Worm (Caenorhabditis elegans): ENCODE data around the gene fbxa-84.

Gene fbxa-84

ce11 chrV:15187083-15188057 is 5.1 kb downstream of the fbxa-84 start, which contains the start of the genes cyn-7 and bath-36:
Gene cyn-7 (minus strand): TSS chrV:15187378.
Gene bath-36 (plus strand): TSS chrV:15187888.
- TF ChIP-seq efl-3 (GFP tag; optimal IDR thresholded peaks at IDR 0.05) (no peak), nhr-71 (tag; optimal IDR thresholded peaks at IDR 0.05) (peak; percentile 92), snpc-4 (tag; optimal IDR thresholded peaks at IDR 0.05) (peak; percentile 40), fkh-10 (GFP tag; optimal IDR thresholded peaks at IDR 0.05) (no peak), efl-1 (optimal IDR thresholded peaks at IDR 0.05) (peak; percentile 75 to 84), efl-1 (GFP tag; optimal IDR thresholded peaks at IDR 0.05 in 1 of 2) (peak; percentile 82 to 98), pax-3 (tag; optimal IDR thresholded peaks at IDR 0.05) (peak; percentile 71), nhr-76 (tag; optimal IDR thresholded peaks at IDR 0.05) (no peak), zag-1 (tag; optimal IDR thresholded peaks at IDR 0.05) (no peak), grh-1 (GFP tag; IDR thresholded peaks at IDR 0.05) (peak; percentile 69), nhr-90 (tag; optimal IDR thresholded peaks at IDR 0.05; ENCODE audit: poor library complexity) (peak; percentile 87), hpl-2 (GFP tag; optimal IDR thresholded peaks at IDR 0.05) (no peak), lin-14 (GFP tag; optimal IDR thresholded peaks at IDR 0.05) (peak; percentile 93), C16A3.4 (tag; optimal IDR thresholded peaks at IDR 0.05) (peak; percentile 37), mef-2 (tag; optimal IDR thresholded peaks at IDR 0.05) (peak; percentile 1), unc-130 (tag; optimal IDR thresholded peaks at IDR 0.05) (peak; percentile 62), blmp-1 (tag; optimal IDR thresholded peaks at IDR 0.05) (peak; percentile 98), egl-13 (tag; optimal IDR thresholded peaks at IDR 0.05) (peak; percentile 75), unc-86 (tag; optimal IDR thresholded peaks at IDR 0.05) (peak; percentile 63), mep-1 (tag; optimal IDR thresholded peaks at IDR 0.05) (peak; percentile 85), aha-1 (tag; optimal IDR thresholded peaks at IDR 0.05) (no peak), lin-35 (GFP tag; optimal IDR thresholded peaks at IDR 0.05) (peak; percentile 83 to 84), tbx-2 (tag; optimal IDR thresholded peaks at IDR 0.05) (peak; percentile 83), sptf-1 (tag; optimal IDR thresholded peaks at IDR 0.05) (no peak), C04F5.9 (tag; optimal IDR thresholded peaks at IDR 0.05) (peak; percentile 21), mab-9 (GFP tag; IDR thresholded peaks at IDR 0.05) (no peak), pqm-1 (tag; optimal IDR thresholded peaks at IDR 0.05) (no peak), ceh-8 (GFP tag; optimal IDR thresholded peaks at IDR 0.05) (no peak), nhr-28 (tag; optimal IDR thresholded peaks at IDR 0.05) (no peak), jun-1 (tag; optimal IDR thresholded peaks at IDR 0.05) (peak; percentile 75), hlh-17 (GFP tag; optimal IDR thresholded peaks at IDR 0.05; ENCODE audit: borderline replicate concordance) (no peak), ztf-4 (tag; optimal IDR thresholded peaks at IDR 0.05) (peak; percentile 30), F16B12.6 (tag; optimal IDR thresholded peaks at IDR 0.05) (peak; percentile 92), nhr-47 (tag; optimal IDR thresholded peaks at IDR 0.05) (peak; percentile 90), nhr-85 (tag) (peak; percentile 93), nhr-84 (tag; optimal IDR thresholded peaks at IDR 0.05) (no peak), nhr-20 (tag; optimal IDR thresholded peaks at IDR 0.05) (peak; percentile 92), skn-1 (tag; optimal IDR thresholded peaks at IDR 0.05) (peak; percentile 55), ceh-63 (GFP tag; optimal IDR thresholded peaks at IDR 0.05) (no peak), aly-2 (tag; optimal IDR thresholded peaks at IDR 0.05) (no peak), elt-3 (tag; optimal IDR thresholded peaks at IDR 0.05) (peak in 2 of 6 experiments; percentile 81 to 92), Y116A8C.19 (tag; optimal IDR thresholded peaks at IDR 0.05; ENCODE audit: borderline replicate concordance) (no peak), ama-1 (optimal IDR thresholded peaks at IDR 0.05) (no peak), ets-5 (GFP tag; IDR thresholded peaks at IDR 0.05) (no peak), nhr-12 (tag; optimal IDR thresholded peaks at IDR 0.05) (no peak), alr-1 (tag; optimal IDR thresholded peaks at IDR 0.05; ENCODE audit: borderline replicate concordance) (no peak), lsy-2 (tag; optimal IDR thresholded peaks at IDR 0.05) (peak; percentile 76 to 81), pag-3 (tag; optimal IDR thresholded peaks at IDR 0.05; ENCODE audit: borderline replicate concordance, insufficient read depth) (peak; percentile 18), lin-15B (tag; optimal IDR thresholded peaks at IDR 0.05) (peak; percentile 58), ztf-11 (tag; optimal IDR thresholded peaks at IDR 0.05) (peak in 1 of 2 experiments; percentile 44), snu-23 (GFP tag; optimal IDR thresholded peaks at IDR 0.05) (peak; percentile 94)

Data from whole organism, L1 larva.